Worm (Caenorhabditis elegans) whole organism, early embryonic: ENCODE measurements around the gene M04B2.4.

Experiments used
- aly-1 ChIP-seq: sonication (generic microtip); optimal IDR thresholded peaks from 2 replicates; lab custom pipeline; 2016; ENCODE audit warnings: missing genetic modification characterization, missing compliant biosample characterization
- ama-1 ChIP-seq: fragments of 150-350 bp; optimal IDR thresholded peaks from 2 replicates; lab custom pipeline; 2014
- ceh-13 ChIP-seq: fragments of 200-800 bp; sonication (Bioruptor generic); optimal IDR thresholded peaks from 2 replicates; lab custom pipeline; 2018; ENCODE audit warnings: mild to moderate bottlenecking, missing genetic modification characterization, missing compliant biosample characterization
- ceh-36 ChIP-seq: sonication (generic microtip); optimal IDR thresholded peaks from 2 replicates; lab custom pipeline; 2016; ENCODE audit warnings: missing genetic modification characterization, inconsistent platforms, missing compliant biosample characterization
- ets-7 ChIP-seq: sonication (generic microtip); optimal IDR thresholded peaks from 2 replicates; lab custom pipeline; 2016; ENCODE audit warnings: missing genotype, missing genetic modification characterization, missing compliant biosample characterization
- flt-1 ChIP-seq: fragments of 200-800 bp; sonication (Bioruptor generic); IDR thresholded peaks from 2 replicates; pipeline ENCODE4 v1.3.6; 2022; ENCODE audit warnings: missing genetic modification characterization, missing compliant biosample characterization
- hmg-4 ChIP-seq: fragments of 200-800 bp; sonication (Bioruptor generic); optimal IDR thresholded peaks from 2 replicates; lab custom pipeline; 2018; ENCODE audit warnings: mild to moderate bottlenecking, missing genetic modification characterization, missing compliant biosample characterization
- hnd-1 ChIP-seq: sonication (generic microtip); optimal IDR thresholded peaks from 2 replicates; lab custom pipeline; 2016; ENCODE audit warnings: missing genetic modification characterization, missing compliant biosample characterization
- pes-1 ChIP-seq: fragments of 200-800 bp; sonication (Bioruptor generic); IDR thresholded peaks from 2 replicates; pipeline ENCODE4 v1.3.6; 2022; ENCODE audit warnings: missing genetic modification reagents, missing genetic modification characterization, missing compliant biosample characterization
- scrt-1 ChIP-seq: fragments of 200-800 bp; sonication (Bioruptor generic); IDR thresholded peaks from 2 replicates; pipeline ENCODE4 v1.3.6; 2022; ENCODE audit warnings: missing genetic modification characterization, missing compliant biosample characterization
- tbx-37 ChIP-seq: fragments of 200-800 bp; sonication (Bioruptor generic); conservative IDR thresholded peaks from 2 replicates; pipeline ENCODE4 v1.3.6; 2022; ENCODE audit warnings: missing genetic modification reagents, missing genetic modification characterization, missing compliant biosample characterization
- tra-4 ChIP-seq: sonication (generic microtip); optimal IDR thresholded peaks from 2 replicates; lab custom pipeline; 2017; ENCODE audit warnings: missing genetic modification characterization, missing compliant biosample characterization

ce11 chrIV:11475080-11475479 lies 45.8 kb downstream of the M04B2.4 start:
- TF ChIP-seq flt-1 (no peak), hmg-4 (GFP tag; lab: Kevin White, UChicago) (no peak), scrt-1 (no peak), ama-1 (lab: Kevin White, UChicago) (no peak), tra-4 (tag; lab: Kevin White, UChicago) (no peak), ets-7 (no peak), ceh-13 (GFP tag; lab: Kevin White, UChicago) (no peak), aly-1 (tag; lab: Kevin White, UChicago) (no peak), pes-1 (GFP tag; lab: Robert Waterston, UW) (no peak), ceh-36 (tag; lab: Kevin White, UChicago) (no peak), hnd-1 (tag; lab: Kevin White, UChicago) (no peak), tbx-37 (GFP tag; lab: Robert Waterston, UW) (no peak)
